Worm (Caenorhabditis elegans) whole organism, young adult: ENCODE results near the gene txt-6.
"Not testable (repeated sequence)": the region's sequence is repeated elsewhere in the genome, so short reads cannot be mapped to it uniquely, and the experiment has no call there.

Source experiments
- B0336.3 ChIP-seq: fragments of 200-800 bp; sonication (Bioruptor generic); IDR thresholded peaks from 2 replicates; pipeline ENCODE4 v1.3.6; 2022; ENCODE audit warnings: missing genetic modification characterization, missing compliant biosample characterization
- C17E4.6 ChIP-seq: fragments of 200-800 bp; sonication (Bioruptor generic); IDR thresholded peaks from 2 replicates; pipeline ENCODE4 v1.3.6; 2022; ENCODE audit warnings: missing genetic modification reagents, missing genetic modification characterization, missing compliant biosample characterization
- D2030.7 ChIP-seq: fragments of 200-800 bp; sonication (Bioruptor generic); IDR thresholded peaks from 2 replicates; pipeline ENCODE4 v1.3.6; 2022; ENCODE audit warnings: missing genetic modification reagents, missing genetic modification characterization, missing compliant biosample characterization
- F10E7.11 ChIP-seq: sonication (generic microtip); optimal IDR thresholded peaks from 2 replicates; lab custom pipeline; 2017; ENCODE audit warnings: mild to moderate bottlenecking, missing genetic modification characterization, moderate library complexity, missing compliant biosample characterization
- F22D6.2 ChIP-seq: sonication (generic microtip); optimal IDR thresholded peaks from 2 replicates; lab custom pipeline; 2016; ENCODE audit warnings: mild to moderate bottlenecking, missing genetic modification characterization, missing compliant biosample characterization
- F57A8.1 ChIP-seq: fragments of 200-800 bp; sonication (Bioruptor generic); optimal IDR thresholded peaks from 2 replicates; lab custom pipeline; 2018; ENCODE audit warnings: mild to moderate bottlenecking, missing genetic modification characterization, moderate library complexity, missing compliant biosample characterization
- T07F8.4 ChIP-seq: sonication (generic microtip); optimal IDR thresholded peaks from 2 replicates; lab custom pipeline; 2016; ENCODE audit warnings: mild to moderate bottlenecking, missing genetic modification characterization, moderate library complexity, missing compliant biosample characterization
- Y67H2A.10 ChIP-seq: fragments of 200-800 bp; sonication (Bioruptor generic); conservative IDR thresholded peaks from 2 replicates; pipeline ENCODE4 v1.3.6; 2022; ENCODE audit warnings: missing genetic modification reagents, missing genetic modification characterization, missing compliant biosample characterization
- Y79H2A.3 ChIP-seq: fragments of 200-800 bp; sonication (Bioruptor generic); conservative IDR thresholded peaks from 2 replicates; pipeline ENCODE4 v1.3.6; 2022; ENCODE audit warnings: missing genetic modification reagents, missing genetic modification characterization, missing compliant biosample characterization
- Y95B8A.8 ChIP-seq: fragments of 200-800 bp; sonication (Bioruptor generic); IDR thresholded peaks from 2 replicates; pipeline ENCODE4 v1.3.6; 2022; ENCODE audit warnings: missing genetic modification reagents, missing genetic modification characterization, missing compliant biosample characterization
- ama-1 ChIP-seq, 3 experiments: fragments of 150-350 bp in 1 of 3; sonication (generic microtip) in 2 of 3; optimal IDR thresholded peaks; 2 replicates each; lab custom pipeline; 2014 to 2018; ENCODE audit warnings: missing biosample characterization in 2 of 3, missing genetic modification characterization in 2 of 3, missing genetic modification reagents in 2 of 3
- athp-1 ChIP-seq: sonication (generic microtip); optimal IDR thresholded peaks from 2 replicates; lab custom pipeline; 2017; ENCODE audit warnings: mild to moderate bottlenecking, missing genetic modification characterization, missing compliant biosample characterization
- bed-2 ChIP-seq: fragments of 200-800 bp; sonication (Bioruptor generic); IDR thresholded peaks from 2 replicates; pipeline ENCODE4 v1.3.6; 2022; ENCODE audit warnings: missing genetic modification reagents, missing genetic modification characterization, missing compliant biosample characterization
- ccch-3 ChIP-seq: fragments of 200-800 bp; sonication (Bioruptor generic); optimal IDR thresholded peaks from 2 replicates; lab custom pipeline; 2018; ENCODE audit warnings: mild to moderate bottlenecking, missing genetic modification characterization, missing compliant biosample characterization
- cebp-1 ChIP-seq, 2 experiments: fragments of 200-800 bp in 1 of 2; sonication (Bioruptor generic) in 1 of 2; sonication (generic microtip) in 1 of 2; IDR thresholded peaks in 1 of 2; optimal IDR thresholded peaks in 1 of 2; 2 replicates each; pipeline versions ENCODE4 v1.3.6 to Lab custom; 2017 to 2022; ENCODE audit warnings: missing compliant biosample characterization in 2 of 2, missing genetic modification characterization in 2 of 2, mild to moderate bottlenecking in 1 of 2, missing genetic modification reagents in 1 of 2, moderate library complexity in 1 of 2
- ceh-79 ChIP-seq: sonication (generic microtip); optimal IDR thresholded peaks from 2 replicates; lab custom pipeline; 2017; ENCODE audit warnings: mild to moderate bottlenecking, missing genetic modification characterization, missing compliant biosample characterization
- ceh-91 ChIP-seq: fragments of 200-800 bp; sonication (Bioruptor generic); IDR thresholded peaks from 2 replicates; pipeline ENCODE4 v1.3.6; 2022; ENCODE audit warnings: missing genetic modification reagents, missing genetic modification characterization, missing compliant biosample characterization
- dpl-1 ChIP-seq: fragments of 150-350 bp; optimal IDR thresholded peaks from 2 replicates; lab custom pipeline; 2014; ENCODE audit warnings: missing biosample characterization, missing genetic modification reagents, missing genetic modification characterization
- egl-18 ChIP-seq: fragments of 200-800 bp; sonication (Bioruptor generic); IDR thresholded peaks from 2 replicates; pipeline ENCODE4 v1.3.6; 2022; ENCODE audit warnings: missing genetic modification reagents, missing genetic modification characterization, missing compliant biosample characterization
- egl-44 ChIP-seq: fragments of 200-800 bp; sonication (Bioruptor generic); IDR thresholded peaks from 2 replicates; pipeline ENCODE4 v1.3.6; 2022; ENCODE audit warnings: missing genetic modification reagents, missing genetic modification characterization, missing compliant biosample characterization
- ekl-4 ChIP-seq: fragments of 200-800 bp; sonication (Bioruptor generic); IDR thresholded peaks from 2 replicates; pipeline ENCODE4 v1.3.6; 2022; ENCODE audit warnings: missing genetic modification reagents, missing genetic modification characterization, missing compliant biosample characterization
- ets-4 ChIP-seq: fragments of 200-800 bp; sonication (Bioruptor generic); optimal IDR thresholded peaks from 2 replicates; lab custom pipeline; 2018; ENCODE audit warnings: mild to moderate bottlenecking, missing genetic modification characterization, missing compliant biosample characterization
- hrde-1 ChIP-seq: sonication (generic microtip); optimal IDR thresholded peaks from 2 replicates; lab custom pipeline; 2016; ENCODE audit warnings: missing genetic modification characterization, mild to moderate bottlenecking, missing compliant biosample characterization, moderate library complexity, missing genotype, missing genetic modification reagents, borderline replicate concordance
- lag-1 ChIP-seq: fragments of 200-800 bp; sonication (Bioruptor generic); IDR thresholded peaks from 2 replicates; pipeline ENCODE4 v1.3.6; 2022; ENCODE audit warnings: missing genetic modification reagents, missing genetic modification characterization, missing compliant biosample characterization
- lin-26 ChIP-seq: fragments of 200-800 bp; sonication (Bioruptor generic); IDR thresholded peaks from 2 replicates; pipeline ENCODE4 v1.3.6; 2022; ENCODE audit warnings: missing genetic modification reagents, missing genetic modification characterization, missing compliant biosample characterization
- lin-35 ChIP-seq, 3 experiments: fragments of 150-350 bp in 2 of 3; sonication (generic microtip) in 1 of 3; optimal IDR thresholded peaks; 2 replicates each; lab custom pipeline; 2014 to 2018; ENCODE audit warnings: missing biosample characterization in 3 of 3, missing genetic modification characterization in 3 of 3, missing genetic modification reagents in 3 of 3
- lin-54 ChIP-seq: fragments of 200-800 bp; sonication (Bioruptor generic); optimal IDR thresholded peaks from 2 replicates; lab custom pipeline; 2018; ENCODE audit warnings: mild to moderate bottlenecking, missing genetic modification characterization, missing compliant biosample characterization
- lsl-1 ChIP-seq: fragments of 200-800 bp; sonication (Bioruptor generic); optimal IDR thresholded peaks from 2 replicates; lab custom pipeline; 2018; ENCODE audit warnings: mild to moderate bottlenecking, missing genetic modification characterization, moderate library complexity, missing compliant biosample characterization
- mcd-1 ChIP-seq: fragments of 200-800 bp; sonication (Bioruptor generic); IDR thresholded peaks from 2 replicates; pipeline ENCODE4 v1.3.6; 2022; ENCODE audit warnings: missing genetic modification reagents, missing genetic modification characterization, missing compliant biosample characterization
- mxl-1 ChIP-seq: sonication (generic microtip); optimal IDR thresholded peaks from 2 replicates; lab custom pipeline; 2016; ENCODE audit warnings: missing genetic modification characterization, missing compliant biosample characterization
- nfya-1 ChIP-seq: sonication (generic microtip); optimal IDR thresholded peaks from 2 replicates; lab custom pipeline; 2017; ENCODE audit warnings: antibody characterized with exemption, missing compliant biosample characterization, missing genetic modification characterization, borderline replicate concordance; ENCODE audit not compliant: insufficient read depth
- nfyb-1 ChIP-seq: fragments of 200-800 bp; sonication (Bioruptor generic); IDR thresholded peaks from 2 replicates; pipeline ENCODE4 v1.3.6; 2022; ENCODE audit warnings: missing genetic modification reagents, missing genetic modification characterization, missing compliant biosample characterization
- nhr-179 ChIP-seq: sonication (generic microtip); optimal IDR thresholded peaks from 2 replicates; lab custom pipeline; 2016; ENCODE audit warnings: mild to moderate bottlenecking, missing genetic modification characterization, missing compliant biosample characterization
- nhr-80 ChIP-seq: sonication (generic microtip); optimal IDR thresholded peaks from 2 replicates; lab custom pipeline; 2016; ENCODE audit warnings: missing genetic modification characterization, missing compliant biosample characterization
- snpc-3.4 ChIP-seq: sonication (generic microtip); optimal IDR thresholded peaks from 2 replicates; lab custom pipeline; 2017; ENCODE audit warnings: missing genetic modification characterization, mild to moderate bottlenecking, missing compliant biosample characterization, antibody characterized with exemption, moderate library complexity, missing genotype, missing genetic modification reagents
- somi-1 ChIP-seq: fragments of 200-800 bp; sonication (Bioruptor generic); optimal IDR thresholded peaks from 2 replicates; lab custom pipeline; 2018; ENCODE audit warnings: mild to moderate bottlenecking, missing genetic modification characterization, missing compliant biosample characterization
- ztf-18 ChIP-seq: sonication (generic microtip); optimal IDR thresholded peaks from 2 replicates; lab custom pipeline; 2016; ENCODE audit warnings: missing genotype, mild to moderate bottlenecking, missing genetic modification characterization, missing compliant biosample characterization
- ztf-25 ChIP-seq: fragments of 200-800 bp; sonication (Bioruptor generic); IDR thresholded peaks from 2 replicates; pipeline ENCODE4 v1.3.6; 2022; ENCODE audit warnings: missing genetic modification reagents, missing genetic modification characterization, missing compliant biosample characterization

Gene txt-6

ce11 chrV:4575458-4575857, 31.3 kb downstream of the txt-6 start:
- TF ChIP-seq nhr-179: no peak
- no peak for TF ChIP-seq ekl-4 (GFP tag; lab: Robert Waterston, UW)
- TF ChIP-seq Y95B8A.8: no peak
- TF ChIP-seq ccch-3 (GFP tag; lab: Kevin White, UChicago): no peak
- no peak for TF ChIP-seq Y79H2A.3 (GFP tag; lab: Robert Waterston, UW)
- no peak for TF ChIP-seq D2030.7 (GFP tag; lab: Robert Waterston, UW)
- no peak for TF ChIP-seq egl-44 (GFP tag; lab: Robert Waterston, UW)
- TF ChIP-seq B0336.3 (GFP tag; lab: Robert Waterston, UW): no peak
- no peak for TF ChIP-seq ceh-91
- no peak for TF ChIP-seq ztf-25 (GFP tag; lab: Robert Waterston, UW)
- TF ChIP-seq bed-2: no peak
- TF ChIP-seq T07F8.4 (tag; lab: Kevin White, UChicago): no peak
- no peak for TF ChIP-seq C17E4.6 (GFP tag; lab: Robert Waterston, UW)
- TF ChIP-seq lin-35 (GFP tag; optimal IDR thresholded peaks at IDR 0.05; lab: Kevin White, UChicago): no peak
- TF ChIP-seq egl-18 (GFP tag; lab: Robert Waterston, UW): no peak
- TF ChIP-seq lin-26 (GFP tag; lab: Robert Waterston, UW): no peak
- TF ChIP-seq dpl-1 (GFP tag; lab: Kevin White, UChicago): no peak
- TF ChIP-seq ama-1 (optimal IDR thresholded peaks at IDR 0.05; lab: Kevin White, UChicago): no peak
- no peak for TF ChIP-seq ama-1 (GFP tag; optimal IDR thresholded peaks at IDR 0.05; lab: Kevin White, UChicago)
- no peak for TF ChIP-seq nhr-80 (tag; lab: Kevin White, UChicago)
- TF ChIP-seq, all 124 proteins: peak for 0

ce11 chrV:4573824-4574223, 32.9 kb downstream of the txt-6 start, which contains the start of gene hpo-39:
Gene hpo-39, minus strand, starts transcription at chrV:4573924.
- TF ChIP-seq ceh-79, nhr-179, snpc-3.4: not testable (repeated sequence)

ce11 chrV:4571997-4572396, 34.7 kb downstream of the txt-6 start:
- TF ChIP-seq ztf-25 (GFP tag; lab: Robert Waterston, UW): no peak
- peak; percentile 72 for TF ChIP-seq nfyb-1 (GFP tag; lab: Robert Waterston, UW)

- TF ChIP-seq F10E7.11 (no peak), Y67H2A.10 (GFP tag; lab: Robert Waterston, UW) (no peak), lsl-1 (no peak), ztf-18 (tag; lab: Kevin White, UChicago) (no peak), nfya-1 (tag; lab: Kevin White, UChicago) (no peak), mcd-1 (GFP tag; lab: Robert Waterston, UW) (no peak), ets-4 (GFP tag; lab: Kevin White, UChicago) (no peak), lag-1 (GFP tag; lab: Robert Waterston, UW) (no peak), mxl-1 (no peak), cebp-1 (GFP tag; IDR thresholded peaks at IDR 0.05; lab: Robert Waterston, UW) (no peak), cebp-1 (tag; optimal IDR thresholded peaks at IDR 0.05; lab: Kevin White, UChicago) (no peak), F57A8.1 (GFP tag; lab: Kevin White, UChicago) (no peak), hrde-1 (tag; lab: Kevin White, UChicago) (no peak), lin-54 (GFP tag; lab: Kevin White, UChicago) (no peak), F22D6.2 (tag; lab: Kevin White, UChicago) (no peak), somi-1 (GFP tag; lab: Kevin White, UChicago) (no peak), athp-1 (no peak)
Measured at ce11 chrV:4570833-4571232, 35.9 kb downstream of the txt-6 start, which contains the start of gene Y61A9LA.3. Gene Y61A9LA.3, plus strand, starts transcription at chrV:4571133.
